Fruit fly (Drosophila melanogaster): ENCODE measurements around the gene CG32262.

- TF ChIP-seq Awh (GFP tag; IDR thresholded peaks at IDR 0.05) (no peak), fd64A (GFP tag; optimal IDR thresholded peaks at IDR 0.05) (no peak), CG33557 (GFP tag; optimal IDR thresholded peaks at IDR 0.05) (no peak)
Observed at dm6 chr3L:3785688-3786087, 24.3 kb downstream of the CG32262 start.
